Worm (Caenorhabditis elegans) whole organism, L4 larva: ENCODE data around the gene Y48C3A.18.

ENCODE experiments used
- daf-16 ChIP-seq, 3 experiments: sonication (generic microtip); optimal IDR thresholded peaks; 2 replicates each; lab custom pipeline; 2016 to 2017; ENCODE audit warnings: missing genetic modification characterization in 3 of 3, missing genetic modification reagents in 3 of 3, mild to moderate bottlenecking in 2 of 3, missing compliant biosample characterization in 2 of 3, missing biosample characterization in 1 of 3, moderate library complexity in 1 of 3
- dmd-9 ChIP-seq: fragments of 200-800 bp; sonication (Bioruptor generic); IDR thresholded peaks from 2 replicates; pipeline ENCODE4 v1.3.6; 2022; ENCODE audit warnings: missing genetic modification reagents, missing genetic modification characterization, missing compliant biosample characterization
- dpl-1 ChIP-seq: fragments of 150-350 bp; optimal IDR thresholded peaks from 2 replicates; lab custom pipeline; 2014; ENCODE audit warnings: missing biosample characterization, missing genetic modification reagents, missing genetic modification characterization
- fkh-10 ChIP-seq: fragments of 150-350 bp; optimal IDR thresholded peaks from 2 replicates; lab custom pipeline; 2014; ENCODE audit warnings: missing biosample characterization, missing genetic modification reagents, missing genetic modification characterization
- fos-1 ChIP-seq: fragments of 150-350 bp; optimal IDR thresholded peaks from 2 replicates; lab custom pipeline; 2014; ENCODE audit warnings: missing biosample characterization, missing genetic modification characterization
- zip-11 ChIP-seq: fragments of 200-800 bp; sonication (Bioruptor generic); IDR thresholded peaks from 2 replicates; pipeline ENCODE4 v1.3.6; 2022; ENCODE audit warnings: missing genetic modification characterization, missing compliant biosample characterization
- ztf-11 ChIP-seq: fragments of 150-350 bp; optimal IDR thresholded peaks from 2 replicates; lab custom pipeline; 2014; ENCODE audit warnings: missing biosample characterization, missing genetic modification characterization

DNA sequence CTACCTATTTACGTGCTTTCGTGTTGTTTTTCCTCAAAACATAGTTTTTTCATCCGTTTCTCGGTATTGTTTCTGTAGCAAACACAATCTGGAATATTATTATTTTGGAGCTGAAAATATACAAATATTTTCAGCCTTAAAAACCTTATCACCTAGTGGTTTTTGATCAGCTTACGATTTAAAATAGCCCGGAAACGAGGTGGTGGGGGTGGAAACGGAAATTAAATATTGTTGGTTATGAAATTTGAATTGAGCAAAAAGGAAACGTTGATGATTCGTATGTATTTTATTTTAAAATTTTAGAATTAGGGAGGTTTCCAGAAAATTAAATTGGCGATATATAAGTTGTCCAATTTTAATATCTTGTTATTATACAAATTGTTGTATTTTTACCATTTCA is 44.7 kb upstream of the Y48C3A.18 start:
- no peak for TF ChIP-seq fos-1 (tag; lab: Kevin White, UChicago)
- no peak for TF ChIP-seq zip-11
- TF ChIP-seq ztf-11 (tag; lab: Kevin White, UChicago), result no peak
- no peak for TF ChIP-seq fkh-10 (GFP tag; lab: Kevin White, UChicago)
- TF ChIP-seq daf-16 (GFP tag; optimal IDR thresholded peaks at IDR 0.05; lab: Kevin White, UChicago), result no peak
- TF ChIP-seq daf-16 (tag; optimal IDR thresholded peaks at IDR 0.05; lab: Kevin White, UChicago), result no peak
- no peak for TF ChIP-seq dpl-1 (GFP tag; lab: Kevin White, UChicago)
- TF ChIP-seq dmd-9, result no peak
